Fruit fly (Drosophila melanogaster) whole organism, larva: ENCODE measurements around the gene Jhbp15.
A peak's percentile ranks its signal among the peaks of the same experiment; 100 is the strongest.

Experiments used
- noc ChIP-seq: fragments of 200-800 bp; sonication (Bioruptor generic); optimal IDR thresholded peaks from 3 replicates; lab custom pipeline; 2019; ENCODE audit warnings: missing biosample characterization, mild to moderate bottlenecking, missing genetic modification characterization, moderate library complexity

The Jhbp15 gene

DNA sequence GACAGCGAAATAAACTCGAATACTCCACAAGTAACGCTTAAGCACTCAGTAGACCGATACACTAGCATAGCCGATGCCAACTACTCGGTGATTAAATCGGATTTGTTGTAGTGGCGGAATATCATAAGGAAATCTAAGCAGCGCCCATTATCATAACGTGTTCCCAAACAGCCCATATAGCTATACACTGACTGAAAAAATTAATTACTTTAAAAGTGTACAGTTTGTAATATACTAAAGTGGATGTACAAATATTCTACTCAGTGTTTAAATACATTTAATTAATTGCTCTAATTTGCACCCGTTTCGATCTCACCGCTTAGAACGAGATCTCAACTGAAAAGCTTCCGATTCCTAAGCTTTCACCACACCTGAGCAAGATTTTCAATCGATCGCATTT is 2.0 kb downstream of the Jhbp15 start, which contains the start of gene CG7079:
Gene CG7079, minus strand, starts transcription at position 101 of the 400 bp plus-strand sequence.
- no peak for TF ChIP-seq noc (tag; lab: Kevin White, UChicago)

DNA sequence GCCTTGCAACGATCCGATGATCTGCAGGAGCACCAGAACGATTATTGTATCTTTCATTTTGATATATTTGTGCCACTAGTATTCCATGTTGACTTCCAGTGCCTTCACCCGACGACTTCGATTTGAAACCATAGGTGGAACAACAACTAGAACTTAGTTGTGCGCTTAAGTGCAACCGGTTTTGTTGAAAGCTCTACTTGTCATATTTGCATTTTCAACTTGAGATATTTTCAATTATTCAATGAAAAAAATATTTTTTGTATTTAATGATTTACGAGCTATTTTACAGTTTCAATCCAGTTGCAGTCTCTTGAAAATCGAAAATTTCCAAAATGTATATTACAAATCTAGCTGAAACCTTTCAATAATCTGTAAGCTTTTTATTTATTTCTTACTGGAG is 3.8 kb downstream of the Jhbp15 start, which contains the start of gene CG31207:
Gene CG31207, minus strand, starts transcription at position 101 of the 400 bp plus-strand sequence.
- TF ChIP-seq noc (tag; lab: Kevin White, UChicago) = no peak

DNA sequence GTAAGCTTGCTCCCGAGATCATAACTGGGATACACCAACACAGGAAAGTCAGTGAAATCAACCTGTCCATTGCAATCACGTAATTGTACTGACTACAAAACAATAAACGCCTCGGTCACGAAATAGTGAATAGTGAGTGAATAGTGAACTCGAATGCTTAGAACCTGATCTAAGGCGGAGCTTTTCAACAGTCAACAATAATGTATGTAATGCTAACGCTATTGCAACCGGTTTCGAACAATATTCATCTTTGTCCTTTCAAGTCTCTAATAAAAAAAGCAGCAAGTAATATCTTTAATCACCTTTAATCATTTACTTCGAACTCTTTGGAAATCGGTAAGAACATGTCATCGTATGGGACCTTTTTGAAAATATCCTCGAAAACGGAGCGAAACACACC is 5.0 kb downstream of the Jhbp15 start, which contains the start of gene CG31189:
Gene CG31189, minus strand, starts transcription at position 101 of the 400 bp plus-strand sequence.
- no peak for TF ChIP-seq noc (tag; lab: Kevin White, UChicago)

DNA sequence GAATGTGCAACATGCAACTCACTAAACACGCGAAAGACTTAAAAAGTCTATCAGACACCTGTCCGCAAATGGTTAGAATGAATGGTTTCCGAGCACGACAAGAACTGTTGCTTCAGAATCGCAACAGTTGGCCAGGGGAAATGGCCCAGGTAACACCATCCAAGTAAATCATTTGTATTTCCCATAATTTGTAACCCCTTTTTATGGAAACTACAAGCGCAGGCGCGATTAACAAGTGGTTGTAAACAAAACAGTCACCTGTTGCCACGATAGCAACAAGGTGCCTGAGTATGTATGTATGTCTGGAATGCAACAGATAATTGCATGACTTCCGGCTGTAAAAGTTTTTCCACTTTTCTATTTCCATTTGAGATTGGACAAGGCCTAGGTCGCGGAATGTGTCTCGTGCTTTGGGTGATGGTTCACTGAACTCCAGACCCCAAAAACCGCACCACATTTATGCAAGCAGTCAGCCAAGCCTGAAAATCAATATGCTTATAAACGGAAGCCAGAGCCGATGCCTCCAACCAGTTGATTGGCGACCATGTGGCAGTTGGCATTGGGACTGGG is 7.1 kb downstream of the Jhbp15 start, which contains the start of gene CG12278:
Gene CG12278, plus strand, starts transcription at position 520 of the 570 bp plus-strand sequence.
- TF ChIP-seq noc (tag; lab: Kevin White, UChicago) = no peak

dm6 chr3R:21042399-21042798 is 8.4 kb downstream of the Jhbp15 start, which contains the start of gene Dhc93AB:
Gene Dhc93AB, minus strand, starts transcription at chr3R:21042499.
- no peak for TF ChIP-seq noc (tag; lab: Kevin White, UChicago)

DNA sequence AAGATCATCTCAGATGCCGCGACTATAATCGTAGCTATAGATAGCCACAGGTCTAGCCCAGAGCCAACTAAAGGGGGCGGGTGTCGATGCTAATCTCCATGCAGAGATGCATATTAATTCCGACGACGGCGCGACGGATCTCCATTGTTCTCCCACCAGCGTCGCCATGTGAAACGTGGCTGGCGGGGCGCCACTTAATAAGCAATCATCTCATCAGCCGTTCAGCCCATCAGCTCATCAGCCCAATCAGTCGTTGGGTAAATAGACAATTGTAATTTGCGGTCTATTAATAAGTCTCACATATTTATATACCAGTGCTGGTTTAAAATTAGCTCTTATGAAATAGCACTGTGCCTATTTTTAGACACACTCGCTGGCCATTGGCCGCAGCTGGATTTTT is 25.3 kb downstream of the Jhbp15 start:
- no peak for TF ChIP-seq noc (tag; lab: Kevin White, UChicago)

dm6 chr3R:21023902-21024541 is 26.8 kb downstream of the Jhbp15 start, which contains the start of gene peg:
Gene peg, minus strand, starts transcription at chr3R:21024163.
- TF ChIP-seq noc (tag; lab: Kevin White, UChicago) = no peak

- no peak for TF ChIP-seq noc (tag; lab: Kevin White, UChicago)
Measured at dm6 chr3R:21022769-21023517, 27.8 kb downstream of the Jhbp15 start.

dm6 chr3R:21019073-21019472 is 31.7 kb downstream of the Jhbp15 start:
- peak; percentile 32 for TF ChIP-seq noc (tag; lab: Kevin White, UChicago)

dm6 chr3R:21017464-21018080 is 33.2 kb downstream of the Jhbp15 start, which contains the start of gene Rlip:
Gene Rlip, plus strand, starts transcription at chr3R:21017684.
- TF ChIP-seq noc (tag; lab: Kevin White, UChicago) = peak; percentile 3

DNA sequence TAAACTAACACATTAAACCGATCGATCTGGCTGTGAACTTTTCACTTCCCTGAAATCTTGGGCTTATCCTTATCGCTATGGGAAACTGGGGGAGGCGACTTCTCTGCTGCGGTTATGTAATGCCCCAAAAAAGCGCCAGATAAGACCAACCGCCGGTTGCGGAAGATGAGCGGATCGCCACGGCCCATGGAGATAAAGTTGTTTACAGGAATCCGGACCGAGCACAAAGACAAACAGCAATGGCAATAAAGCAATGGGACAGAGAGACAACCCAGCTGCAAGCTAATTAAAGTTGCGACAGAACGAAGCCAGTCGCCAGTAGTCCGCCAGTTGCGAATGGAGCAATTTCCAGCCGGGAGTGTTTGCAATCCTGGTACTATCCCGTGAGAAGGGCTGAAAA is 35.1 kb downstream of the Jhbp15 start, which contains the start of gene CG5697:
Gene CG5697, plus strand, starts transcription at position 314 of the 400 bp plus-strand sequence.
- no peak for TF ChIP-seq noc (tag; lab: Kevin White, UChicago)

dm6 chr3R:21013780-21014179 is 37.0 kb downstream of the Jhbp15 start:
- TF ChIP-seq noc (tag; lab: Kevin White, UChicago) = no peak

- TF ChIP-seq noc (tag; lab: Kevin White, UChicago) = peak; percentile 53
Measured at dm6 chr3R:21006967-21007366, 43.8 kb downstream of the Jhbp15 start, which contains the start of gene Alp5. Gene Alp5, minus strand, starts transcription at chr3R:21006990.

DNA sequence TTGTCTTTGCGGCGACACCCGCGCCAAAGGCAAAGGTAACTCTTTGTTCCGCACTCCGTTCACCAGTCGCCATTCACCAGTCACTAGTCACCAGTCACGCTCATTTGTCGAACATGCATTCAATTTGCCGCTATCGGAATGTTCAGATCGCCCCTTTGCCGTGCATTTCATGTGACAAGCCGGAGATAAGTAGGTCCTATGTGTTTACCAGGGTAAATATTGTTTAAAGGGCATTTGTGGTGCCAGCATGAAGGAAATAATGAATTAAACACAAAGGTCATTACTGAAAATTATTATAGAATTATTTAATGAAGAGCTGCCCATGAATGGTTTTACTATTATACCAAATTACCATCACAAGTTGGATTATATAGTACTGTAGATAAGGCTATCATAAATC is 49.7 kb downstream of the Jhbp15 start:
- TF ChIP-seq noc (tag; lab: Kevin White, UChicago) = no peak
